Worm (Caenorhabditis elegans): ENCODE results near the gene H37A05.2.
A peak's percentile ranks its signal among the peaks of the same experiment; 100 is the strongest.

Gene H37A05.2

ce11 chrV:13589494-13590176 lies 44.4 kb downstream of the H37A05.2 start, which contains the start of the genes F53F4.2 and F53F4.18 (continued):
- TF ChIP-seq hrde-1 (tag; optimal IDR thresholded peaks at IDR 0.05; ENCODE audit: borderline replicate concordance) (no peak), sptf-2 (GFP tag; optimal IDR thresholded peaks at IDR 0.05) (no peak), lsy-27 (tag; optimal IDR thresholded peaks at IDR 0.05; ENCODE audit: borderline replicate concordance, insufficient read depth) (no peak)

- no peak for TF ChIP-seq ztf-25 (GFP tag; IDR thresholded peaks at IDR 0.05)
- no peak for TF ChIP-seq hlh-12 (tag; optimal IDR thresholded peaks at IDR 0.05)
- no peak for TF ChIP-seq ets-4 (GFP tag; optimal IDR thresholded peaks at IDR 0.05)
- TF ChIP-seq bed-2 (GFP tag; IDR thresholded peaks at IDR 0.05): no peak
- TF ChIP-seq zfh-2 (GFP tag; conservative IDR thresholded peaks at IDR 0.05): no peak
- no peak for TF ChIP-seq let-607 (tag; optimal IDR thresholded peaks at IDR 0.05)
- no peak for TF ChIP-seq nfyb-1 (GFP tag; IDR thresholded peaks at IDR 0.05)
These were observed 46.1 kb downstream of the H37A05.2 start, which contains the start of gene F53F4.17 for ce11 chrV:13587902-13588301. F53F4.17 (plus strand) TSS chrV:13588202.

DNA sequence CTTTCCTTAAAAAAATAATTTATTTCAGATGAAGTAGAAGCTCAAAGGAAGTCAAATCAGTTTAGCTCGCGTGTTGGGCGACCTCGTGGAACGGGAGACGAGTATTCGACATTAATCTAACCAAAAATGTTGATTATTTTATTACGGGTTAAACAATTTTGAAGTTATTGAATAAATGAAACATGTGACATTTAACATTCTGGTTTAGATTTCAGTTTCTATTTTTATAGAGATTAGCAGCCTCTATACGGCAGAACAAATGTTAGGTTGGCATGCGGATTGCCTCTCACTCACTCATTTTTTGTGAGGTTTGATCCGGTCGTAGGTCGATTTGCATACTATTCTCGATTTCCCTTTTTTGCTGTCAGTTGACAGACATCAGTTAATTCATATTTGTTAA lies 49.6 kb downstream of the H37A05.2 start, which contains the start of gene F53F4.1:
Gene F53F4.1 (plus strand): TSS at position 301 of the 400 bp plus-strand sequence.
- no peak for TF ChIP-seq mcd-1 (GFP tag; IDR thresholded peaks at IDR 0.05)
- TF ChIP-seq ztf-26 (tag; optimal IDR thresholded peaks at IDR 0.05): no peak
- no peak for TF ChIP-seq atf-7 (tag; optimal IDR thresholded peaks at IDR 0.05)
- no peak for TF ChIP-seq F37B4.10 (GFP tag; IDR thresholded peaks at IDR 0.05)

DNA sequence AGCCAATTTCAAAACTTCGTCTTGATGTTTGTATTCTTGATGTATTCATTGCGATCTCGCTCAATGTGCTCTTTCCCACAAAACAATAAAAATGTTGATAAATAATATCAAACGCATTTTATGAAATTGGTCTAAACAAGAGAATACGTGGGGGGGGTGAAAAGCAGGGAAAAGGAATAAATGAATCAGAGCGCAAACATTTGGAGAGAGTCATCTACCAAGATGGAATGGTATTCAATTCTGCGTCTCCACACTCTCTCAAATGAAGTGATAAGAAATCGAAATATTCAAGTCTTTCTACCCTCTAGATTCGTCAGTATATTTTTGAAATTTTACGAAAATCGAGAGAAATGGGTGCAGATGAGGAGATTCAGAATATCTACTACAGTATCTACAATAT lies 53.4 kb downstream of the H37A05.2 start, which contains the start of gene C50B8.5:
Gene C50B8.5 (plus strand): TSS at position 273 of the 400 bp plus-strand sequence.
- peak; percentile 46 for TF ChIP-seq nhr-80 (tag; optimal IDR thresholded peaks at IDR 0.05)
- no peak for TF ChIP-seq bed-1 (GFP tag; IDR thresholded peaks at IDR 0.05)
